Fruit fly (Drosophila melanogaster) whole organism, wandering third instar larva: ENCODE measurements around the gene Gr21a.

Experiments used
- Mio ChIP-seq: sonication (Bioruptor generic); optimal IDR thresholded peaks from 2 replicates; lab custom pipeline; 2016; ENCODE audit warnings: missing biosample characterization, missing genetic modification characterization
- dsf ChIP-seq: sonication (Bioruptor generic); optimal IDR thresholded peaks from 2 replicates; lab custom pipeline; 2016; ENCODE audit warnings: missing biosample characterization, missing genetic modification characterization, borderline replicate concordance
- fru ChIP-seq: fragments of 200-800 bp; sonication (Bioruptor generic); optimal IDR thresholded peaks from 3 replicates; lab custom pipeline; 2016; ENCODE audit warnings: missing biosample characterization, mild to moderate bottlenecking, missing genetic modification characterization
- h ChIP-seq: fragments of 200-800 bp; sonication (Bioruptor generic); optimal IDR thresholded peaks from 3 replicates; lab custom pipeline; 2016; ENCODE audit warnings: missing biosample characterization, mild to moderate bottlenecking, missing genetic modification characterization
- psq ChIP-seq: fragments of 200-800 bp; sonication (Bioruptor generic); optimal IDR thresholded peaks from 3 replicates; lab custom pipeline; 2017; ENCODE audit warnings: missing biosample characterization, mild to moderate bottlenecking, missing genetic modification characterization, moderate library complexity

DNA sequence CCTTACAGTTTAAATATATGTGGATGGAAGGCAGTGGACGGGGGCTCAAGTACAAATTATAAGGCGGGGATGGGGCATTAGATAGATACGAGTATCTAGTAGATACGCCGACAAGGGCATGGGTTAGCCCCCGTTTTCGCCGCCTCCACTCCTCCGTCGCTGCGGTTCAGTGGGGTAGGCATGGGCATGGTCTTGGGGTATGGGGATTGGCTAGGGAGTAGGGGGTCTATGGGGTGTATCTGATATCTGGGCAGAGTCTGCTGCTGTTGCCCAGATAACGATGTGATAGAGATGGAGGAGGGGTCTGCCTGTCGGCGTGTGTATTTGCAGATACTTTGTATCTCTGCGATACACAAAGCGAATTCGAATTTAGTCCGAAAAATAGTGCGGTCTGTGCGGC, 9.7 kb downstream of the Gr21a start:
- no peak for TF ChIP-seq h (GFP tag; lab: Kevin White, UChicago)
- TF ChIP-seq dsf (GFP tag; lab: Kevin White, UChicago) = no peak
- no peak for TF ChIP-seq psq (GFP tag; lab: Kevin White, UChicago)
- no peak for TF ChIP-seq fru (GFP tag; lab: Kevin White, UChicago)
- no peak for TF ChIP-seq Mio (GFP tag; lab: Kevin White, UChicago)
